Fruit fly (Drosophila melanogaster) Kc167 (cell line): ENCODE measurements around the gene gammaCOP.

Source experiments
- Myc ChIP-seq: fragments of >200 bp; optimal IDR thresholded peaks from 2 replicates; lab custom pipeline; 2017; ENCODE audit warnings: missing external identifiers
- Sin3A ChIP-seq: fragments of >200 bp; optimal IDR thresholded peaks from 2 replicates; lab custom pipeline; 2018; ENCODE audit warnings: missing external identifiers
- h ChIP-seq: fragments of >200 bp; optimal IDR thresholded peaks from 3 replicates; lab custom pipeline; 2018; ENCODE audit warnings: missing external identifiers
- insv ChIP-seq: fragments of >200 bp; optimal IDR thresholded peaks from 3 replicates; lab custom pipeline; 2018; ENCODE audit warnings: missing external identifiers
- psq ChIP-seq: fragments of >200 bp; optimal IDR thresholded peaks from 2 replicates; lab custom pipeline; 2017; ENCODE audit warnings: missing external identifiers
- ttk ChIP-seq: sonication (Bioruptor generic); optimal IDR thresholded peaks from 2 replicates; lab custom pipeline; 2017; ENCODE audit warnings: missing external identifiers

gammaCOP gene

DNA sequence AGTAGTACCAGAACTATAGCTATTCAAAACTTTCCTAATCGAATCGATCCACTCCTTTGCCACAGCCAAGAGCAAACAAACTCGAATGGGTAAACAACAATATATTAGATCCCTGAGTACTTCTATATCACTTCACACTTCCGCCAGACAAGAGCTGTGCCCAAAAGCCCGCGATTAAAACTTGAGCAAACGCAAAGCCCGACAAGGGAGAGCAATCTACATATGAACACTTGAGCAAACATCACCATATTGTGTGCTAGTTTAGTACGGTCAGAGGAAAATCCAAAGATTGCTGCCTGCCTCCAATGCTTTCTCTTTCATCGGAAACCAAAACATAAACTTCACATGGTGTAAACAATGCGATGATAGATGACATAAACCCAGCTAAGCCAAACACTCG is 31.7 kb downstream of the gammaCOP start:
- TF ChIP-seq h (lab: Kevin White, UChicago) (no peak), Myc (lab: Kevin White, UChicago) (no peak), insv (lab: Kevin White, UChicago) (no peak), psq (lab: Kevin White, UChicago) (no peak), Sin3A (lab: Kevin White, UChicago) (no peak), ttk (lab: Kevin White, UChicago) (no peak)

DNA sequence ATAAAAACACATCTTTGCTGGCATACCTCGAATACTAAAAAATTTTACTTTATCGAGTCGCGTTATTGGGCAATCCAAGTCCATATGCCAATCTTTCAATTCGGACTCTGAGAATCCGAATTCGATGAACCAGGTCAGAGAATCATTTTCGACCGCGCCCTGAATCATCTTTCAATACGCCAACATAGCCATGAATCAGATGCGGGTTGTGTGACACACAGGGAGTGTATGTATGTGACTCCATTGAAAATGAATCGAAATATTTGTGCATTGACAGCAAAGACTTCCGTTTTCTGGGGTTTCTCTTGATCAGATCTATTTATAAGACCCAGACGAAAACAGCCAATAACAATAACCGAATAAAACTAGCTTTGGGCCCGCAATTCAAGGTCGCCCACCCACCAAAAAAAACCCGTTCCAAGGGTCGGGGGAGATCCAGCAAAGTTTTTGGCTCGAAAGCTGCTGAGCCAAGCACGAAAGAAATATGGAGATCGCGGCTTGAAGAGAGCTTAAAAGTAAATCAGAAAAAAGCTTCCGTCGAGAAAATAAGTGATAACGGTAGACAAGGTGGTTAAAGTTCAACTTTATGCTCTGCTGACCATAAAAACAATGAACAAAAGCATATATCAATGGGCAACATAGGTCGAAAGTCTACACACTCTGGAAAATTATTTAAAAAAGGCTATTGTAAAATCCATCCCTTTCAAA is 32.6 kb downstream of the gammaCOP start:
- no peak for TF ChIP-seq Myc (lab: Kevin White, UChicago)
- TF ChIP-seq psq (lab: Kevin White, UChicago) = no peak
- no peak for TF ChIP-seq Sin3A (lab: Kevin White, UChicago)

DNA sequence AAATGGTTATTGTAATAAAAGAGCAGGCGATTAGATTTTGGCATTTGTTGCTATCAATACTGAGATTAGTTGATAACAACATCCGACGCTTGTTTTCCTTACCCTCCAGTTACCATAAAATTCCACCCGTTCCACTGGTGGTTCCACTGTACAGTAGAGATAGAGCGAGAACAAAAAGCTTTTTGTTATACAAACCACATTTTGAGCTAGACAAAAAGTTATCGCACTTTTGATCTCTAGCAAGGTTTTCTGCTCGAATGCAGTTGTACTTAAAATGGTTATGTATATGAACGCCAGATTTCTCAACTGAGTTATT is 33.1 kb downstream of the gammaCOP start:
- TF ChIP-seq ttk (lab: Kevin White, UChicago) (no peak), insv (lab: Kevin White, UChicago) (no peak), psq (lab: Kevin White, UChicago) (no peak), Sin3A (lab: Kevin White, UChicago) (no peak), Myc (lab: Kevin White, UChicago) (no peak), h (lab: Kevin White, UChicago) (no peak)

DNA sequence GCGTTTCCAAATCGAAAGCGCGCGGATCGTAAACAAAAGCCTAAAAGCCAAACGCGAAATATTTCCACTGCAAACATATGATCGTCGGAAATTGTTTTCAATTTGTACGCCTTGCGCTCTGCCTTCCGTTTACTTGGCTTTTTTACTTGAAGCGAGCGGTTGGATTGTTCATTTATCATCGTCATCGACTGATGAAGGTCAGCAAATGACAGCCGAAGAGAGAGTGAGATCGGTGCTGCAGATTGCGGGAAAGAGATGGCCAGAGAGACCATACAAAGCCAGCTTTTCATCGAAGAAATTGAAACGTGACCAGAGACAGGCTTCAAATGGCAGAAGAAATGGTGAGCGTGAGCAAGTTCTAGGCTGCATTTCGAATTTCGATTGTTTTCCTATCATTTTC is 33.8 kb downstream of the gammaCOP start:
- TF ChIP-seq insv (lab: Kevin White, UChicago) (no peak), Sin3A (lab: Kevin White, UChicago) (no peak), h (lab: Kevin White, UChicago) (no peak), Myc (lab: Kevin White, UChicago) (no peak)

DNA sequence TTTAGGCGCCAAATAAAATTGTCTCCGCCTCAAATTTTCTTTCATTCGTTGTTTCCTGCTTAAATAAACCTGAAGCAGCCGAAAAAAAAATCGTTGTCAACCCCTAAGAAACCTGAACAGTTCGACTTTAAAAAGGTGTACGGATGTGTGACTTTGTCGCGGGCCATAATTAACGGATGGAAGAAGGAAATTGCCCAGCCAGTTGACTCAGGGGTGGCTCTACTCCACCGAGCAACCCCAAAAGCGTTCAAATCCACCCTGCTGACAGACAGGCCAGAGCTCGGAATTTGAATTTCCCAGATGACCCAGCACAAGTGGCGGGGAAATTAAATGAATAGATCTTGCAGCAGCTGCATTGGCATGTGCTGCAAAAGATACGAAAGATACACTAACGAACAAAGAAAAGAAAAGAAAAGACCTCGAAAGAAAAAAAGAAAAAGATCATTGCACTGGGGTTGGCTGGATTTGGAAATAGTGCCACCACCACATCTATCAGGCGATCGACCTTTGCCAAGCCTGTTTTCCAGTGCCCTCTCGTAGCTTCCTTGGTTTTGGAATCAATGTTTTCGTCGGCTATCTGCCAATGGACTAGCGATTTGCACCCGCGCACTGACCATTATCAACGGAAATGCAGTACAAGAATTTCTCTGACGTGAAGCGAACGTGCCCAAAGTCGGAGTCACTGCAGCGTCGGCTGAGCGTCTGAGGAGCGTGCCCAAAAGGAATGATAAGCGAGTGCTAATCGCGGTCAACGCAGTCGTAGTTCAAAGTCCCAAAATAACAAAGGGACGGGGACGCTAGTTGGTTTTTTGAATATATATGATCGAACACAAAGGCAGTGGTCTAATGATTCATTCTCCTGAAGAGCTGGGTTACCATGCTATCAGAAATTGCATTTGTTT is 34.5 kb downstream of the gammaCOP start:
- TF ChIP-seq ttk (lab: Kevin White, UChicago) = no peak
- TF ChIP-seq psq (lab: Kevin White, UChicago) = no peak
- no peak for TF ChIP-seq Myc (lab: Kevin White, UChicago)
- TF ChIP-seq Sin3A (lab: Kevin White, UChicago) = no peak
- TF ChIP-seq insv (lab: Kevin White, UChicago) = no peak
- no peak for TF ChIP-seq h (lab: Kevin White, UChicago)

DNA sequence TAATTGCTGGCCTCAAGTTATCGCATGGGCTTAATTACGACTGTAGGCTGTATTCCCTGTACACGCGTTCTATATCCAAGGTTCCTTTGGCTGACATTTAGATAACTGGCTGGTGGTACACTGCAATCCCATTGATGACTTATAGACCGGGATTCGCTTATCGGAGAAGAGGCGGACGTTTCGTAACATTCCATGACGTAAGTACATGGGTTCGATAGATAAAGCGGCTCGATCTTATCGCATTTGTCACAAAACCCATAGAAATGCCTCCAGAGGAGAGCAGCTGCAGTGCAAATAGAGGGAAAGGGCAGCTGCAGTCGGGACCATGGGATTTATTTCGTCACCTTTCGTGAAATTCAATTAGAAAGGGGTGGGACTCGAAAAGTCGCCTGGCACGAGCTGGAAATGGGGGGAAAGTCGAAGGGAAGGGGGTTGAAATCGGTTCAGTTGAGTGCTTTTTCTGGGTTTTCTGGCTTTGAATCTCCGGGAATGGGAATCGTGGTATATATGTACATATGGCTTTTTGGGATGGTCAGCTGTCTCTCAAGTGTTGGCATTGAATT is 35.4 kb downstream of the gammaCOP start:
- no peak for TF ChIP-seq psq (lab: Kevin White, UChicago)
- no peak for TF ChIP-seq Sin3A (lab: Kevin White, UChicago)

DNA sequence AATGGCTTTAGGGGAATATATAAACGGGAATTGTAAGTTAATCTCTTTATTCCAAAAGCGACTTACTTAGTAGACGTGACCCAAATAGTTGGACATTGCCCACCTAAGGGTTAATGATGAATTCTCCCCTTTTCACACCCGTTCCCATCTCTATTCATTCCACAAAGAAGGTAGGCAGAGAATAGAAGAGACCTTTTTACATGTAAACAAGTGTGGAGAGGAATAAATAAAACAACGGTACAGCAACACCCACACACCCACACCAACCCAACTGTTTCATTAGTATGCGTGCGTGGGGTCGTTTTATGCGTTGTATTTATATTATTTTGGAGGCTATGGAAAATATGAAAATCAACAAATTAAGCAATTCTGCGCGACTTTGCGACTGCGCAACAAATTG is 36.1 kb downstream of the gammaCOP start:
- no peak for TF ChIP-seq Myc (lab: Kevin White, UChicago)
- no peak for TF ChIP-seq insv (lab: Kevin White, UChicago)

DNA sequence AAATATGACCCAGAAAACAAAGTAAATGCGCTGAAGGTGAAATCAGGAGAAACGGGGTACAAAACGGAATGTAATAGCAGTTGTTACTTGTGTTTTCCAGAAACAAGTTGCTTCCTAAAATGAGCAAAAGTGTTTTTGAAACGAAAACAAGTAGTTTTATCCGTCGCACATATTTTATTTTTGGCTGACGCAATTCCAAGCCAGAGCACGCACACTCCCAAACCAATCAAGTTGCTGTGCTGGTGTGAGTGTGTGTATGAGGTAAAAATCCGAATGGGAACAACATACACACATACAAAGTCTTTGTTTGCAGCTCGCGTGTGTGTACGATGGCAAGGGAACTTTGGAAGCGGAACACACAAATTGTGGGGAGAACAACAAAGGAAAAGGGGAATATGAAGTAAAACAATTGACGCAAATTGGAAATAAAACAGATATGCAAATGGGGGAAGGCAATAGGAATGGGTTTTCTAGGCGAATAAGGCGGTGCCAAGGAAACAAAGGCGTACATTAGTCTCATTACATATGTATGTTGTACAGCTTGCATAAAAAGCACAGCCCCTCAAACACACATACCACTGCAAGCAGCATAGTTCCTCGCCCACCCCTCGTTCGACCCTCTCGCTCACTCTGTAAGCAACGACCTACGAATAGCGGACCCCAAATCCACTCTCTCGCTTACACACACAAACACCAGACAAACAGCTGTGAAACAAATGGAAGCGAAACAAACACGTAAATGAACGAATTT is 36.7 kb downstream of the gammaCOP start:
- TF ChIP-seq ttk (lab: Kevin White, UChicago) (no peak), psq (lab: Kevin White, UChicago) (peak; percentile 4)

DNA sequence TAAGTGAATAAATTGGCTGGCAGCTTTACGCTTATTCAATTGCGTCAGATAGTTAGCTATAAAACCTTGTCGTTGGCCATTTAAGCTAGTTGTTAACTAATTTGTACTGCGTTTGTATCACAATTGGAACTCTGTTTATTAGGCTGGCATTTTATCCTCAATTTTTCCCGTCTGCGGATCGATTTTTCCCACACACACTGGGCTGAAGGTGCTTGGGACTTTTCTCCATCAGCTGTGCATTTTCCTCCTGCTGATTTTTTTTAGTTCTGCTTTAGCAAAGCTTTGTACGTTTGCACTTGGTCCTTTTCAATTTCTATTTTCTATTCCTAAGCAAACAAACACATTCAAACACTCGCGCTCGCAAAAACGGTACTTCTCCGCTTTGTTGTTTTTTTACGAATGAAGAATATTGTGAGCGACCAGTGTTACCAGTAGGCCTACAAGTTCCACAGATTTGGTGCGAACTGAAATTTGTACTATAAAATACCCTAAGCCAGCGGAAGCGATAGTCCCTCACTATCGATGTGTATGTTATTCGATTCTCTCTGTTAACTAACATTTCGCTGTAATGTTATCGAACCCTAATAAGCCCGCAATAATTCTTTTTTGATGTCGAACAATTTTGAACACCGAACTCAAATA is 37.6 kb downstream of the gammaCOP start:
- no peak for TF ChIP-seq h (lab: Kevin White, UChicago)

DNA sequence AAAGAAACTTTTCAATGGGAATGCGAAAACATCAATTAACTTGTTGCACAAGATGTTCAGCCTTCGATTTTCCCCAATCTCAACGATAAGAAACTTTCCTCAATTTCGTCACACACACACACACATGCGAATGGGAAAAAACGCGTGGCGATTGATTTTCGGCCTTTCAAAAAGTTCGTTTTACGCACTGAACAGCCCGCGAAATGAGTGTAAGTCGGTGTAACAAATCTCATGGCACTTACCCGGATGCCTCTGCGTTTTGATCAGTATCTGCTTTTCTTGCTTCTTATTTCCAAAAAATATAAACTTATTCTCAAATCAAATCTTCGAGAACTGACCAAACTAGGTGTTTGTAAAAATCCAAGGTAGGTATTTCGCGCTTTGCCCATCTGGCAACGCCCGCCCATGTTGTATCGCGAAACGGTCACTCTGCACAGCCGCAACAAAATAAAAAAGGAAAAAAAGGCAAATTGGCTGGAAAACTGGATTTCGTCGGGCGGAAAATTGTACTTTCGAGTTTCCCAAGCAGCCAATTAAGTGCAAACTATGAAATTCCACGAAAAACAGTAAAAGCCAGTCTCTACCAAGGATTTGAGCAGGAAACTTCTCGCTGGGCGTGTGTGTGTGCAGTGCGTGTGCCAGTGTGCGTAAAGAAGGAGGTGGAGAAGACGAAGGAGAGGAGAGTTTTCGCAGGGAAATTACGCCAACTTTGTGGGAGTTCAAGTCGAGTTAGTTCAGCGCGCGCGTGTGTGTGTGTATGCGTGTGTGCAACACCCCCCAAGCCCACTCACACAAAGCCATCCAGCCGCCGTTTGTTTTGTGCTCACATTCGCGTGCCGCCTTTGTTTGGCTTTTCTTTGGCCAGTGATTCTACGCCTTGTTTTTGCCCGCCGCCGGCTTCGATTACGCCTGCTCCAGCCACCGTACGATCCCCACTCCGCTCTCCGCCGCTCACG is 39.0 kb downstream of the gammaCOP start, which contains the start of gene Med:
TSS of gene Med (plus strand) at position 408 of the 956 bp plus-strand sequence.
- TF ChIP-seq psq (lab: Kevin White, UChicago) (no peak), insv (lab: Kevin White, UChicago) (no peak), Myc (lab: Kevin White, UChicago) (no peak), ttk (lab: Kevin White, UChicago) (no peak), h (lab: Kevin White, UChicago) (no peak), Sin3A (lab: Kevin White, UChicago) (no peak)
